Fruit fly (Drosophila melanogaster): ENCODE measurements around the gene Ir76a.

Gene Ir76a

dm6 chr3L:19805895-19806294 is 6.8 kb downstream of the Ir76a start, which contains the start of gene CG34116 (continued):
- peak; percentile 51; the same call in 1 of the 2 replicates for TF ChIP-seq ato (GFP tag; IDR thresholded peaks at IDR 0.05; ENCODE audit: partially characterized antibody)
- no peak for TF ChIP-seq run (tag; optimal IDR thresholded peaks at IDR 0.05)
- TF ChIP-seq Scr (GFP tag; IDR thresholded peaks at IDR 0.05; ENCODE audit: partially characterized antibody), result peak; percentile 70
- TF ChIP-seq CG12071 (GFP tag; optimal IDR thresholded peaks at IDR 0.05), result no peak
- TF ChIP-seq CG1792 (GFP tag; optimal IDR thresholded peaks at IDR 0.05), result no peak
- TF ChIP-seq NFAT (GFP tag; IDR thresholded peaks at IDR 0.05), result no peak
- TF ChIP-seq MESR4 (GFP tag; optimal IDR thresholded peaks at IDR 0.05), result peak; percentile 14
- TF ChIP-seq tx (GFP tag; optimal IDR thresholded peaks at IDR 0.05), result no peak
- TF ChIP-seq Nf-YB (GFP tag; optimal IDR thresholded peaks at IDR 0.05), result no peak
- no peak for TF ChIP-seq al (GFP tag; IDR thresholded peaks at IDR 0.05)
- TF ChIP-seq CG18619 (GFP tag; optimal IDR thresholded peaks at IDR 0.05), result no peak
- TF ChIP-seq CG12299 (tag; optimal IDR thresholded peaks at IDR 0.05), result no peak
- no peak for TF ChIP-seq CG11398 (GFP tag; optimal IDR thresholded peaks at IDR 0.05)
- no peak for TF ChIP-seq Vsx1 (GFP tag; optimal IDR thresholded peaks at IDR 0.05)
- TF ChIP-seq CG7556 (GFP tag; optimal IDR thresholded peaks at IDR 0.05), result no peak
- no peak for TF ChIP-seq Stat92E (GFP tag; optimal IDR thresholded peaks at IDR 0.05)
- TF ChIP-seq disco-r (GFP tag; optimal IDR thresholded peaks at IDR 0.05), result no peak
- TF ChIP-seq CG18476 (GFP tag; optimal IDR thresholded peaks at IDR 0.05), result no peak
- TF ChIP-seq slbo (GFP tag; IDR thresholded peaks at IDR 0.05), result no peak
- TF ChIP-seq CG15269 (tag; optimal IDR thresholded peaks at IDR 0.05), result no peak
- no peak for TF ChIP-seq CG8944 (GFP tag; optimal IDR thresholded peaks at IDR 0.05)
- peak in 1 of 2 experiments; percentile 62 for TF ChIP-seq crp (GFP tag; optimal IDR thresholded peaks at IDR 0.05)
- TF ChIP-seq CG11696 (GFP tag; IDR thresholded peaks at IDR 0.05), result no peak
- no peak for TF ChIP-seq pros (GFP tag; optimal IDR thresholded peaks at IDR 0.05)
- TF ChIP-seq CG34224 (GFP tag; IDR thresholded peaks at IDR 0.05; ENCODE audit: partially characterized antibody), result peak; percentile 59
- TF ChIP-seq Xbp1 (GFP tag; optimal IDR thresholded peaks at IDR 0.05), result no peak
- TF ChIP-seq CG13775 (GFP tag; optimal IDR thresholded peaks at IDR 0.05), result no peak
- TF ChIP-seq CG3838 (GFP tag; optimal IDR thresholded peaks at IDR 0.05), result no peak
- TF ChIP-seq E2f2 (GFP tag; IDR thresholded peaks at IDR 0.05), result peak; percentile 15; the same call in 1 of the 2 replicates
- no peak for TF ChIP-seq hth (optimal IDR thresholded peaks at IDR 0.05)
- TF ChIP-seq Hr39 (optimal IDR thresholded peaks at IDR 0.05), result no peak
- TF ChIP-seq rib (GFP tag; IDR thresholded peaks at IDR 0.05), result no peak
- no peak for TF ChIP-seq chinmo (GFP tag; IDR thresholded peaks at IDR 0.05; ENCODE audit: partially characterized antibody)
- no peak for TF ChIP-seq pum (GFP tag; optimal IDR thresholded peaks at IDR 0.05)
- no peak for TF ChIP-seq slp2 (GFP tag; optimal IDR thresholded peaks at IDR 0.05)
- no peak for TF ChIP-seq Myb (GFP tag; optimal IDR thresholded peaks at IDR 0.05)
- TF ChIP-seq br (optimal IDR thresholded peaks at IDR 0.05), result no peak
- TF ChIP-seq CG6654 (GFP tag; optimal IDR thresholded peaks at IDR 0.05), result no peak
- TF ChIP-seq CG11504 (tag; optimal IDR thresholded peaks at IDR 0.05), result no peak
- TF ChIP-seq Dref (GFP tag; IDR thresholded peaks at IDR 0.05), result peak; percentile 76
- no peak for TF ChIP-seq CG9609 (GFP tag; optimal IDR thresholded peaks at IDR 0.05)
- TF ChIP-seq CG33213 (GFP tag; optimal IDR thresholded peaks at IDR 0.05), result no peak
- peak; percentile 48 for TF ChIP-seq Sry-δ (GFP tag; optimal IDR thresholded peaks at IDR 0.05)
- no peak for TF ChIP-seq Drgx (GFP tag; IDR thresholded peaks at IDR 0.05)
- no peak for TF ChIP-seq mirr (GFP tag; optimal IDR thresholded peaks at IDR 0.05)
- TF ChIP-seq CG8359 (GFP tag; optimal IDR thresholded peaks at IDR 0.05; ENCODE audit: borderline replicate concordance), result no peak
- no peak for TF ChIP-seq ase (GFP tag; IDR thresholded peaks at IDR 0.05)
- no peak for TF ChIP-seq CG10654 (GFP tag; optimal IDR thresholded peaks at IDR 0.05)
- TF ChIP-seq ssp (GFP tag; IDR thresholded peaks at IDR 0.05), result no peak
- no peak for TF ChIP-seq CG1603 (tag; optimal IDR thresholded peaks at IDR 0.05)
- TF ChIP-seq NC2α (GFP tag; optimal IDR thresholded peaks at IDR 0.05), result no peak
- no peak for TF ChIP-seq gsb-n (tag; optimal IDR thresholded peaks at IDR 0.05)
